Worm (Caenorhabditis elegans) whole organism, midembryonic: ENCODE results near the gene F57G12.2.
A peak's percentile ranks its signal among the peaks of the same experiment; 100 is the strongest.

ENCODE experiments used
- T22C8.4 ChIP-seq: fragments of 200-800 bp; sonication (Bioruptor generic); IDR thresholded peaks from 2 replicates; pipeline ENCODE4 v1.3.6; 2022; ENCODE audit warnings: missing genetic modification characterization, missing compliant biosample characterization
- cog-1 ChIP-seq: sonication (generic microtip); optimal IDR thresholded peaks from 2 replicates; lab custom pipeline; 2016; ENCODE audit warnings: missing genetic modification characterization, missing compliant biosample characterization
- flt-1 ChIP-seq: fragments of 200-800 bp; sonication (Bioruptor generic); IDR thresholded peaks from 2 replicates; pipeline ENCODE4 v1.3.6; 2022; ENCODE audit warnings: missing genetic modification characterization, missing compliant biosample characterization
- klf-2 ChIP-seq: fragments of 200-800 bp; sonication (Bioruptor generic); conservative IDR thresholded peaks from 2 replicates; pipeline ENCODE4 v1.3.6; 2022; ENCODE audit warnings: missing genetic modification reagents, missing genetic modification characterization, missing compliant biosample characterization
- med-1 ChIP-seq: sonication (generic microtip); optimal IDR thresholded peaks from 2 replicates; lab custom pipeline; 2017; ENCODE audit warnings: missing genetic modification characterization, mild to moderate bottlenecking, missing compliant biosample characterization, antibody characterized with exemption, missing genetic modification reagents; ENCODE audit not compliant: insufficient read depth
- ref-1 ChIP-seq: fragments of 200-800 bp; sonication (Bioruptor generic); conservative IDR thresholded peaks from 2 replicates; pipeline ENCODE4 v1.3.6; 2022; ENCODE audit warnings: missing genetic modification reagents, missing genetic modification characterization, missing compliant biosample characterization
- tab-1 ChIP-seq: fragments of 200-800 bp; sonication (Bioruptor generic); IDR thresholded peaks from 2 replicates; pipeline ENCODE4 v1.3.6; 2022; ENCODE audit warnings: missing genetic modification characterization, missing compliant biosample characterization
- ztf-23 ChIP-seq: fragments of 200-800 bp; sonication (Bioruptor generic); IDR thresholded peaks from 2 replicates; pipeline ENCODE4 v1.3.6; 2022; ENCODE audit warnings: missing genetic modification reagents, missing genetic modification characterization, missing compliant biosample characterization
- ztf-29 ChIP-seq: fragments of 200-800 bp; sonication (Bioruptor generic); IDR thresholded peaks from 2 replicates; pipeline ENCODE4 v1.3.6; 2022; ENCODE audit warnings: missing genetic modification reagents, missing genetic modification characterization, missing compliant biosample characterization

ce11 chrX:12176873-12177293 lies 17.0 kb upstream of the F57G12.2 start:
- TF ChIP-seq ztf-23 (GFP tag; lab: Robert Waterston, UW) (no peak), ztf-29 (GFP tag; lab: Robert Waterston, UW) (no peak), cog-1 (tag; lab: Kevin White, UChicago) (no peak), med-1 (GFP tag; lab: Kevin White, UChicago) (no peak), tab-1 (no peak), T22C8.4 (no peak), flt-1 (GFP tag; lab: Robert Waterston, UW) (0 out of 2 replicates have a peak, but pooled peaks have one; percentile 46), ref-1 (GFP tag; lab: Robert Waterston, UW) (no peak), klf-2 (GFP tag; lab: Robert Waterston, UW) (no peak)
